Fruit fly (Drosophila melanogaster) whole organism, embryonic: ENCODE results near the gene eIF2Bepsilon.

Experiments used
- Atf6 ChIP-seq: fragments of 200-800 bp; sonication (Bioruptor generic); IDR thresholded peaks from 2 replicates; pipeline ENCODE4 v1.3.6; 2022; ENCODE audit warnings: missing biosample characterization, missing genetic modification characterization
- Blimp-1 ChIP-seq: fragments of 200-800 bp; sonication (Bioruptor generic); optimal IDR thresholded peaks from 3 replicates; lab custom pipeline; 2018; ENCODE audit warnings: missing biosample characterization, missing genetic modification characterization, mild to moderate bottlenecking, moderate library complexity, missing genetic modification reagents
- CG10321 ChIP-seq: fragments of 200-800 bp; sonication (Bioruptor generic); IDR thresholded peaks from 2 replicates; pipeline ENCODE4 v1.3.6; 2022; ENCODE audit warnings: missing biosample characterization, missing genetic modification characterization
- CG14441 ChIP-seq: fragments of 200-800 bp; sonication (Bioruptor generic); IDR thresholded peaks from 2 replicates; pipeline ENCODE4 v1.3.6; 2022; ENCODE audit warnings: missing biosample characterization, missing genetic modification characterization
- CG2120 ChIP-seq: fragments of 200-800 bp; sonication (Bioruptor generic); optimal IDR thresholded peaks from 3 replicates; lab custom pipeline; 2016; ENCODE audit warnings: missing biosample characterization, missing genetic modification characterization
- CG3065 ChIP-seq: fragments of 200-800 bp; sonication (Bioruptor generic); optimal IDR thresholded peaks from 2 replicates; lab custom pipeline; 2016; ENCODE audit warnings: missing biosample characterization, missing genetic modification characterization
- CG3163 ChIP-seq: fragments of 200-800 bp; sonication (Bioruptor generic); optimal IDR thresholded peaks from 3 replicates; lab custom pipeline; 2016; ENCODE audit warnings: missing biosample characterization, missing genetic modification characterization
- CG32767 ChIP-seq: fragments of 200-800 bp; sonication (Bioruptor generic); IDR thresholded peaks from 2 replicates; pipeline ENCODE4 v1.3.6; 2022; ENCODE audit warnings: missing biosample characterization, missing genetic modification characterization
- CG34224 ChIP-seq: fragments of 200-800 bp; sonication (Bioruptor generic); IDR thresholded peaks from 3 replicates; pipeline ENCODE4 v1.3.6; 2022; ENCODE audit warnings: missing biosample characterization, missing genetic modification characterization; ENCODE audit not compliant: partially characterized antibody
- CG4730 ChIP-seq: fragments of 200-800 bp; sonication (Bioruptor generic); IDR thresholded peaks from 2 replicates; pipeline ENCODE4 v1.3.6; 2022; ENCODE audit warnings: missing biosample characterization, missing genetic modification characterization
- CG6254 ChIP-seq: fragments of 200-800 bp; sonication (Bioruptor generic); optimal IDR thresholded peaks from 3 replicates; lab custom pipeline; 2017; ENCODE audit warnings: mild to moderate bottlenecking, missing biosample characterization, missing genetic modification reagents, missing genetic modification characterization
- CG8765 ChIP-seq: fragments of 200-800 bp; sonication (Bioruptor generic); IDR thresholded peaks from 2 replicates; pipeline ENCODE4 v1.3.6; 2022; ENCODE audit warnings: missing biosample characterization, missing genetic modification characterization
- D19A ChIP-seq: fragments of 200-800 bp; optimal IDR thresholded peaks from 3 replicates; lab custom pipeline; 2019; ENCODE audit warnings: missing biosample characterization, mild to moderate bottlenecking, missing genetic modification characterization, moderate library complexity
- Dad ChIP-seq: fragments of 200-800 bp; sonication (Bioruptor generic); optimal IDR thresholded peaks from 3 replicates; lab custom pipeline; 2016; ENCODE audit warnings: missing biosample characterization, missing genetic modification characterization
- Deaf1 ChIP-seq: fragments of 200-800 bp; optimal IDR thresholded peaks from 3 replicates; lab custom pipeline; 2019; ENCODE audit warnings: missing biosample characterization, mild to moderate bottlenecking, missing genetic modification characterization, moderate library complexity
- Hr3 ChIP-seq: fragments of 200-800 bp; sonication (Bioruptor generic); optimal IDR thresholded peaks from 3 replicates; lab custom pipeline; 2016; ENCODE audit warnings: missing biosample characterization, missing genetic modification characterization
- Jarid2 ChIP-seq: fragments of 200-800 bp; sonication (Bioruptor generic); optimal IDR thresholded peaks from 3 replicates; lab custom pipeline; 2017; ENCODE audit warnings: mild to moderate bottlenecking, missing biosample characterization, missing genetic modification reagents, missing genetic modification characterization
- Kr ChIP-seq: fragments of 200-800 bp; sonication (Bioruptor generic); optimal IDR thresholded peaks from 2 replicates; lab custom pipeline; 2017; ENCODE audit warnings: missing biosample characterization, mild to moderate bottlenecking, missing genetic modification characterization
- Lim3 ChIP-seq: fragments of 200-800 bp; sonication (Bioruptor generic); IDR thresholded peaks from 2 replicates; pipeline ENCODE4 v1.3.6; 2022; ENCODE audit warnings: missing biosample characterization, missing genetic modification characterization
- Lpt ChIP-seq: fragments of >200 bp; optimal IDR thresholded peaks from 2 replicates; lab custom pipeline; 2018; ENCODE audit warnings: missing biosample characterization, missing genetic modification characterization
- Med ChIP-seq: fragments of 200-800 bp; sonication (Bioruptor generic); peaks from one replicate; lab custom pipeline; 2016; ENCODE audit warnings: missing biosample characterization, missing genetic modification characterization, mild to moderate bottlenecking, inconsistent platforms, moderate library complexity
- NC2β ChIP-seq: fragments of 200-800 bp; sonication (Bioruptor generic); optimal IDR thresholded peaks from 2 replicates; lab custom pipeline; 2016; ENCODE audit warnings: missing biosample characterization, missing genetic modification characterization
- Ssrp ChIP-seq: fragments of 200-800 bp; sonication (Bioruptor generic); optimal IDR thresholded peaks from 2 replicates; lab custom pipeline; 2018; ENCODE audit warnings: missing biosample characterization, mild to moderate bottlenecking, missing genetic modification characterization, moderate library complexity
- bbx ChIP-seq: fragments of 200-800 bp; sonication (Bioruptor generic); IDR thresholded peaks from 2 replicates; pipeline ENCODE4 v1.3.6; 2022; ENCODE audit warnings: missing biosample characterization, missing genetic modification characterization; ENCODE audit not compliant: partially characterized antibody
- bsh ChIP-seq, 2 experiments: fragments of 200-800 bp; sonication (Bioruptor generic); optimal IDR thresholded peaks; 2 replicates each; lab custom pipeline; 2017 to 2018; ENCODE audit warnings: mild to moderate bottlenecking in 2 of 2, missing biosample characterization in 2 of 2, missing genetic modification characterization in 2 of 2, moderate library complexity in 1 of 2
- cg ChIP-seq: fragments of 200-800 bp; sonication (Bioruptor generic); optimal IDR thresholded peaks from 3 replicates; lab custom pipeline; 2019; ENCODE audit warnings: missing biosample characterization, mild to moderate bottlenecking, missing genetic modification characterization, moderate library complexity
- chm ChIP-seq: fragments of 200-800 bp; sonication (Bioruptor generic); IDR thresholded peaks from 2 replicates; pipeline ENCODE4 v1.3.6; 2022; ENCODE audit warnings: missing biosample characterization, missing genetic modification characterization
- crol ChIP-seq: fragments of 200-800 bp; sonication (Bioruptor generic); IDR thresholded peaks from 2 replicates; pipeline ENCODE4 v1.3.6; 2022; ENCODE audit warnings: missing biosample characterization, missing genetic modification characterization
- en ChIP-seq: fragments of 200-800 bp; sonication (Bioruptor generic); optimal IDR thresholded peaks from 2 replicates; lab custom pipeline; 2016; ENCODE audit warnings: missing biosample characterization, missing genetic modification characterization
- eve ChIP-seq, 2 experiments: fragments of >200 bp; optimal IDR thresholded peaks; 2 replicates each; lab custom pipeline; 2017; ENCODE audit warnings: missing biosample characterization in 2 of 2, missing genetic modification characterization in 2 of 2
- kah ChIP-seq: fragments of 200-800 bp; sonication (Bioruptor generic); optimal IDR thresholded peaks from 2 replicates; lab custom pipeline; 2018; ENCODE audit warnings: missing biosample characterization, mild to moderate bottlenecking, missing genetic modification characterization
- mld ChIP-seq: fragments of 200-800 bp; sonication (Bioruptor generic); IDR thresholded peaks from 3 replicates; pipeline ENCODE4 v1.3.6; 2022; ENCODE audit warnings: missing biosample characterization, missing genetic modification characterization; ENCODE audit not compliant: partially characterized antibody
- pros ChIP-seq: fragments of 200-800 bp; sonication (Bioruptor generic); optimal IDR thresholded peaks from 3 replicates; lab custom pipeline; 2019; ENCODE audit warnings: missing biosample characterization, mild to moderate bottlenecking, missing genetic modification characterization, moderate library complexity
- seq ChIP-seq: fragments of 200-800 bp; sonication (Bioruptor generic); IDR thresholded peaks from 2 replicates; pipeline ENCODE4 v1.3.6; 2022; ENCODE audit warnings: missing biosample characterization, missing genetic modification characterization
- sna ChIP-seq: fragments of 200-800 bp; sonication (Bioruptor generic); IDR thresholded peaks from 2 replicates; pipeline ENCODE4 v1.3.6; 2022; ENCODE audit warnings: missing biosample characterization, missing genetic modification characterization; ENCODE audit not compliant: partially characterized antibody
- sob ChIP-seq: fragments of 200-800 bp; sonication (Bioruptor generic); IDR thresholded peaks from 2 replicates; pipeline ENCODE4 v1.3.6; 2022; ENCODE audit warnings: missing biosample characterization, missing genetic modification characterization
- sqz ChIP-seq: fragments of 200-800 bp; sonication (Bioruptor generic); optimal IDR thresholded peaks from 3 replicates; lab custom pipeline; 2018; ENCODE audit warnings: missing biosample characterization, mild to moderate bottlenecking, missing genetic modification characterization
- unc-4 ChIP-seq: fragments of 200-800 bp; sonication (Bioruptor generic); IDR thresholded peaks from 2 replicates; pipeline ENCODE4 v1.3.6; 2022; ENCODE audit warnings: missing biosample characterization, missing genetic modification characterization; ENCODE audit not compliant: partially characterized antibody
- vfl ChIP-seq: fragments of 200-800 bp; sonication (Bioruptor generic); optimal IDR thresholded peaks from 2 replicates; lab custom pipeline; 2016; ENCODE audit warnings: missing biosample characterization, missing genetic modification characterization
- yki ChIP-seq: fragments of >200 bp; optimal IDR thresholded peaks from 3 replicates; lab custom pipeline; 2018
- z ChIP-seq: fragments of 200-800 bp; sonication (Bioruptor generic); IDR thresholded peaks from 3 replicates; pipeline ENCODE4 v1.3.6; 2022; ENCODE audit warnings: missing biosample characterization, missing genetic modification characterization
- zf30C ChIP-seq: fragments of 200-800 bp; sonication (Bioruptor generic); optimal IDR thresholded peaks from 3 replicates; lab custom pipeline; 2018; ENCODE audit warnings: missing biosample characterization, mild to moderate bottlenecking, missing genetic modification characterization

The eIF2Bepsilon gene

dm6 chrX:1941669-1942092 is 19.0 kb upstream of the eIF2Bepsilon start, which contains the start of gene Hr4 (continued):
- TF ChIP-seq yki (peak; percentile 79), bbx (GFP tag; lab: Robert Waterston, UW) (0 out of 2 replicates have a peak, but pooled peaks have one; percentile 23), NC2β (GFP tag; lab: Kevin White, UChicago) (no peak), Deaf1 (tag; lab: Kevin White, UChicago) (peak; percentile 3), cg (GFP tag; lab: Kevin White, UChicago) (peak; percentile 53), eve (GFP tag; optimal IDR thresholded peaks at IDR 0.05; lab: Kevin White, UChicago) (no peak), Kr (GFP tag; lab: Kevin White, UChicago) (no peak), vfl (no peak), sob (GFP tag; lab: Robert Waterston, UW) (no peak), Dad (GFP tag; lab: Kevin White, UChicago) (no peak), CG6254 (GFP tag; lab: Kevin White, UChicago) (peak; percentile 3), Lim3 (GFP tag; lab: Robert Waterston, UW) (no peak), seq (GFP tag; lab: Robert Waterston, UW) (peak; percentile 43; the same call in 1 of the 2 replicates), mld (no peak), CG2120 (GFP tag; lab: Kevin White, UChicago) (no peak), CG10321 (GFP tag; lab: Robert Waterston, UW) (no peak), Hr3 (no peak), CG4730 (GFP tag; lab: Robert Waterston, UW) (no peak), zf30C (GFP tag; lab: Kevin White, UChicago) (peak; percentile 28), bsh (GFP tag; optimal IDR thresholded peaks at IDR 0.05; lab: Kevin White, UChicago) (peak in 1 of 2 experiments; percentile 11), sqz (GFP tag; lab: Kevin White, UChicago) (peak; percentile 32), CG3163 (GFP tag; lab: Kevin White, UChicago) (peak; percentile 99), chm (GFP tag; lab: Robert Waterston, UW) (peak; percentile 56; the same call in 1 of the 2 replicates), CG14441 (GFP tag; lab: Robert Waterston, UW) (no peak), Ssrp (no peak), pros (GFP tag; lab: Kevin White, UChicago) (no peak), Jarid2 (GFP tag; lab: Kevin White, UChicago) (peak; percentile 78), CG34224 (GFP tag; lab: Robert Waterston, UW) (no peak), z (GFP tag; lab: Robert Waterston, UW) (peak; percentile 31; the same call in 1 of the 3 replicates), unc-4 (GFP tag; lab: Robert Waterston, UW) (peak; percentile 37; the same call in 1 of the 2 replicates), crol (GFP tag; lab: Robert Waterston, UW) (peak; percentile 33; the same call in 1 of the 2 replicates), D19A (peak; percentile 83), CG8765 (GFP tag; lab: Robert Waterston, UW) (no peak), CG32767 (GFP tag; lab: Robert Waterston, UW) (no peak), en (no peak), CG3065 (no peak), Med (GFP tag; lab: Kevin White, UChicago) (peak; percentile 67), Blimp-1 (GFP tag; lab: Kevin White, UChicago) (no peak), Atf6 (no peak), Lpt (no peak), kah (GFP tag; lab: Kevin White, UChicago) (peak; percentile 66), sna (peak; percentile 27; the same call in 1 of the 2 replicates)
- TF ChIP-seq, all 482 proteins: peak for 33
